Fruit fly (Drosophila melanogaster): Measurements from ENCODE around the gene CG42764.

- TF ChIP-seq CTCF (optimal IDR thresholded peaks at IDR 0.05) (no peak), CG8478 (optimal IDR thresholded peaks at IDR 0.05) (no peak)
Observed at dm6 chr3L:20444815-20445519, 20.9 kb downstream of the CG42764 start.

All from S2 (cell line).